Fruit fly (Drosophila melanogaster): ENCODE data around the gene CG13712.

CG13712 gene

dm6 chr3L:4720510-4721157, 10.9 kb upstream of the CG13712 start (continued):
- TF ChIP-seq CG4854 (GFP tag; optimal IDR thresholded peaks at IDR 0.05), result no peak
- TF ChIP-seq CG8089 (GFP tag; optimal IDR thresholded peaks at IDR 0.05), result no peak
- no peak for TF ChIP-seq CG11085 (GFP tag; IDR thresholded peaks at IDR 0.05)
- TF ChIP-seq bsh (GFP tag; optimal IDR thresholded peaks at IDR 0.05), result peak in 1 of 2 experiments; percentile 35
- no peak for TF ChIP-seq CG9797 (GFP tag; optimal IDR thresholded peaks at IDR 0.05)
- TF ChIP-seq zen (tag; optimal IDR thresholded peaks at IDR 0.05), result no peak
- no peak for TF ChIP-seq CG33213 (GFP tag; optimal IDR thresholded peaks at IDR 0.05)
- no peak for TF ChIP-seq org-1 (GFP tag; optimal IDR thresholded peaks at IDR 0.05)
- no peak for TF ChIP-seq oc (tag; optimal IDR thresholded peaks at IDR 0.05)
- no peak for TF ChIP-seq CG34422 (GFP tag; IDR thresholded peaks at IDR 0.05)
- TF ChIP-seq croc (GFP tag; conservative IDR thresholded peaks at IDR 0.05), result no peak
- TF ChIP-seq gfzf (GFP tag; optimal IDR thresholded peaks at IDR 0.05), result no peak
- TF ChIP-seq Sin3A (optimal IDR thresholded peaks at IDR 0.05), result no peak
- peak; percentile 35; the same call in 1 of the 2 replicates for TF ChIP-seq crol (GFP tag; IDR thresholded peaks at IDR 0.05)
- TF ChIP-seq psq (GFP tag; optimal IDR thresholded peaks at IDR 0.05), result no peak
- no peak for TF ChIP-seq Antp (GFP tag; optimal IDR thresholded peaks at IDR 0.05)
- no peak for TF ChIP-seq exex (tag; optimal IDR thresholded peaks at IDR 0.05)
- no peak for TF ChIP-seq CG9876 (GFP tag; optimal IDR thresholded peaks at IDR 0.05)
- TF ChIP-seq disco-r (GFP tag; optimal IDR thresholded peaks at IDR 0.05), result no peak
- peak; percentile 63; the same call in 1 of the 2 replicates for TF ChIP-seq Ptx1 (GFP tag; IDR thresholded peaks at IDR 0.05)
- TF ChIP-seq gcm (GFP tag; optimal IDR thresholded peaks at IDR 0.05), result no peak
- no peak for TF ChIP-seq CG13894 (tag; optimal IDR thresholded peaks at IDR 0.05)
- no peak for TF ChIP-seq Ssrp (tag; optimal IDR thresholded peaks at IDR 0.05)
- no peak for TF ChIP-seq hb (GFP tag; IDR thresholded peaks at IDR 0.05; ENCODE audit: partially characterized antibody)
- TF ChIP-seq CG30020 (tag; optimal IDR thresholded peaks at IDR 0.05), result no peak
- no peak for TF ChIP-seq Rx (GFP tag; IDR thresholded peaks at IDR 0.05)
- no peak for TF ChIP-seq HmgD (GFP tag; optimal IDR thresholded peaks at IDR 0.05)
- no peak for TF ChIP-seq CG12236 (GFP tag; optimal IDR thresholded peaks at IDR 0.05)
- no peak for TF ChIP-seq CG3065 (GFP tag; optimal IDR thresholded peaks at IDR 0.05)
- no peak for TF ChIP-seq CG3995 (GFP tag; optimal IDR thresholded peaks at IDR 0.05)
- TF ChIP-seq stwl (tag; optimal IDR thresholded peaks at IDR 0.05), result no peak
- no peak for TF ChIP-seq CG10274 (GFP tag; optimal IDR thresholded peaks at IDR 0.05)
- no peak for TF ChIP-seq CG9932 (GFP tag; IDR thresholded peaks at IDR 0.05)
- TF ChIP-seq CG1832 (GFP tag; optimal IDR thresholded peaks at IDR 0.05), result no peak
- no peak for TF ChIP-seq CG8281 (tag; optimal IDR thresholded peaks at IDR 0.05)
- no peak for TF ChIP-seq dimm (GFP tag; IDR thresholded peaks at IDR 0.05)
- no peak for TF ChIP-seq Mad (GFP tag; optimal IDR thresholded peaks at IDR 0.05)
- peak; percentile 19; the same call in 1 of the 2 replicates for TF ChIP-seq CG5953 (GFP tag; IDR thresholded peaks at IDR 0.05)
- no peak for TF ChIP-seq CG8478 (optimal IDR thresholded peaks at IDR 0.05)
- TF ChIP-seq CG16863 (GFP tag; optimal IDR thresholded peaks at IDR 0.05), result no peak

dm6 chr3L:4719743-4720142, 10.1 kb upstream of the CG13712 start:
- TF ChIP-seq CG34224 (GFP tag; IDR thresholded peaks at IDR 0.05; ENCODE audit: partially characterized antibody), result no peak
- TF ChIP-seq CG17385 (GFP tag; optimal IDR thresholded peaks at IDR 0.05), result peak; percentile 13
- 0 out of 2 replicates have a peak, but pooled peaks have one; percentile 7 for TF ChIP-seq CG32772 (GFP tag; IDR thresholded peaks at IDR 0.05)
- TF ChIP-seq CG15269 (tag; optimal IDR thresholded peaks at IDR 0.05), result peak; percentile 45
- TF ChIP-seq cad (GFP tag; optimal IDR thresholded peaks at IDR 0.05), result no peak
- TF ChIP-seq sqz (GFP tag; optimal IDR thresholded peaks at IDR 0.05), result peak; percentile 75
- TF ChIP-seq CG6683 (GFP tag; optimal IDR thresholded peaks at IDR 0.05), result no peak
- peak; percentile 15 for TF ChIP-seq oc (tag; optimal IDR thresholded peaks at IDR 0.05)

Measured in whole organism, embryonic.